Worm (Caenorhabditis elegans) whole organism, L1 larva: ENCODE measurements around the gene unc-47.

Experiments used
- egl-27 ChIP-seq, 2 experiments: fragments of 150-350 bp in 1 of 2; sonication (generic microtip); optimal IDR thresholded peaks; 3 replicates each; lab custom pipeline; 2017 to 2018; ENCODE audit warnings: missing biosample characterization in 2 of 2, missing genetic modification characterization in 2 of 2, missing genetic modification reagents in 2 of 2
- ets-5 ChIP-seq: fragments of 200-800 bp; sonication (Bioruptor generic); IDR thresholded peaks from 2 replicates; pipeline ENCODE4 v1.3.6; 2022; ENCODE audit warnings: missing genetic modification characterization, missing compliant biosample characterization
- snpc-4 ChIP-seq: fragments of 150-350 bp; optimal IDR thresholded peaks from 2 replicates; lab custom pipeline; 2014; ENCODE audit warnings: missing biosample characterization, missing genetic modification characterization

DNA sequence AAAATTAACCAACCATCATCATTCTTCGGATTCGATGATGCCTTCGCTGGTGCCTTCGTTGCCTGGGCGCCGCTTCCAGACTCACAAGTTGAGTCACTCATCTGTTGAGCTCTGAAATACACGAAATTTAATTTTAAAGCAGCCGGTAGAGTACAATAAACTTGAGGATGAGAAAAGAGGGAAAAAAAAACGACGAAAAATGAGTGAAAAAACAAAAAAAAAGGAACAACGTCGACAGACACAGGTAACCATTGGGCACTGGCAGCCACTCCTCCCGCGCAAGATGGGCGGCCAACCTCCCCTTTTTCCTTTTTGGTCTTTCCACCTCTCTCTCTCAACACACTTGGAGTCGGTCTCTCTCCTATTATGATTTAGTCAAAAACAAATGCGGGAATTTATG, 39.4 kb downstream of the unc-47 start, which contains the start of gene K08E5.1:
- no peak for TF ChIP-seq ets-5 (GFP tag; lab: Robert Waterston, UW)
- no peak for TF ChIP-seq snpc-4 (tag; lab: Kevin White, UChicago)
- no peak for TF ChIP-seq egl-27 (tag; optimal IDR thresholded peaks at IDR 0.05; lab: Kevin White, UChicago)
